Worm (Caenorhabditis elegans) whole organism, L4 larva: ENCODE measurements around the gene ZK809.1.

Source experiments
- Y105C5A.15 ChIP-seq: fragments of 200-800 bp; sonication (Bioruptor generic); IDR thresholded peaks from 2 replicates; pipeline ENCODE4 v1.3.6; 2022; ENCODE audit warnings: missing genetic modification characterization, missing compliant biosample characterization
- ZK546.5 ChIP-seq, 2 experiments: sonication (generic microtip); optimal IDR thresholded peaks; 2 replicates each; lab custom pipeline; 2017; ENCODE audit warnings: missing biosample characterization in 2 of 2, missing genetic modification characterization in 2 of 2
- aha-1 ChIP-seq: fragments of 150-350 bp; peaks from one replicate; lab custom pipeline; 2014; ENCODE audit warnings: missing biosample characterization, missing genetic modification characterization
- ceh-20 ChIP-seq: fragments of 200-800 bp; sonication (Bioruptor generic); IDR thresholded peaks from 2 replicates; pipeline ENCODE4 v1.3.6; 2022; ENCODE audit warnings: missing genetic modification reagents, missing genetic modification characterization, missing compliant biosample characterization
- ceh-32 ChIP-seq: sonication (generic microtip); optimal IDR thresholded peaks from 2 replicates; lab custom pipeline; 2016; ENCODE audit warnings: mild to moderate bottlenecking, missing genetic modification characterization, missing compliant biosample characterization; ENCODE audit not compliant: poor library complexity
- ceh-44 ChIP-seq: fragments of 200-800 bp; sonication (Bioruptor generic); IDR thresholded peaks from 2 replicates; pipeline ENCODE4 v1.3.6; 2022; ENCODE audit warnings: missing genetic modification reagents, missing genetic modification characterization, missing compliant biosample characterization
- daf-12 ChIP-seq: fragments of 150-350 bp; optimal IDR thresholded peaks from 2 replicates; lab custom pipeline; 2014; ENCODE audit warnings: missing biosample characterization, missing genetic modification reagents, missing genetic modification characterization
- daf-16 ChIP-seq, 3 experiments: sonication (generic microtip); optimal IDR thresholded peaks; 2 replicates each; lab custom pipeline; 2016 to 2017; ENCODE audit warnings: missing genetic modification characterization in 3 of 3, missing genetic modification reagents in 3 of 3, mild to moderate bottlenecking in 2 of 3, missing compliant biosample characterization in 2 of 3, missing biosample characterization in 1 of 3, moderate library complexity in 1 of 3
- dmd-6 ChIP-seq: fragments of 200-800 bp; sonication (Bioruptor generic); IDR thresholded peaks from 2 replicates; pipeline ENCODE4 v1.3.6; 2022; ENCODE audit warnings: missing genetic modification reagents, missing genetic modification characterization, missing compliant biosample characterization
- dmd-8 ChIP-seq: fragments of 200-800 bp; sonication (Bioruptor generic); IDR thresholded peaks from 2 replicates; pipeline ENCODE4 v1.3.6; 2022; ENCODE audit warnings: missing genetic modification characterization, missing compliant biosample characterization
- duxl-1 ChIP-seq: sonication (generic microtip); optimal IDR thresholded peaks from 2 replicates; lab custom pipeline; 2016; ENCODE audit warnings: mild to moderate bottlenecking, missing genetic modification characterization, moderate library complexity, missing compliant biosample characterization; ENCODE audit not compliant: poor library complexity
- dve-1 ChIP-seq: sonication (generic microtip); optimal IDR thresholded peaks from 2 replicates; lab custom pipeline; 2017; ENCODE audit warnings: antibody characterized with exemption, mild to moderate bottlenecking, missing genetic modification characterization, missing compliant biosample characterization; ENCODE audit not compliant: insufficient read depth
- egl-43 ChIP-seq: fragments of 200-800 bp; sonication (Bioruptor generic); IDR thresholded peaks from 2 replicates; pipeline ENCODE4 v1.3.6; 2022; ENCODE audit warnings: missing genetic modification reagents, missing genetic modification characterization, missing compliant biosample characterization
- fos-1 ChIP-seq: fragments of 150-350 bp; optimal IDR thresholded peaks from 2 replicates; lab custom pipeline; 2014; ENCODE audit warnings: missing biosample characterization, missing genetic modification characterization
- gei-8 ChIP-seq: fragments of 200-800 bp; sonication (Bioruptor generic); optimal IDR thresholded peaks from 2 replicates; lab custom pipeline; 2018; ENCODE audit warnings: mild to moderate bottlenecking, missing genetic modification characterization, missing compliant biosample characterization
- hlh-11 ChIP-seq: fragments of 200-800 bp; sonication (Bioruptor generic); optimal IDR thresholded peaks from 2 replicates; lab custom pipeline; 2018; ENCODE audit warnings: mild to moderate bottlenecking, missing genetic modification characterization, missing compliant biosample characterization
- hlh-30 ChIP-seq: sonication (generic microtip); optimal IDR thresholded peaks from 2 replicates; lab custom pipeline; 2017; ENCODE audit warnings: antibody characterized with exemption, mild to moderate bottlenecking, missing genetic modification characterization, missing compliant biosample characterization; ENCODE audit not compliant: insufficient read depth
- hmg-1.1 ChIP-seq: fragments of 200-800 bp; sonication (Bioruptor generic); IDR thresholded peaks from 2 replicates; pipeline ENCODE4 v1.3.6; 2022; ENCODE audit warnings: missing genetic modification reagents, missing genetic modification characterization, missing compliant biosample characterization
- lim-7 ChIP-seq: fragments of 200-800 bp; sonication (Bioruptor generic); IDR thresholded peaks from 2 replicates; pipeline ENCODE4 v1.3.6; 2022; ENCODE audit warnings: missing genetic modification characterization, missing compliant biosample characterization
- lin-15B ChIP-seq: fragments of 150-350 bp; sonication (generic microtip); optimal IDR thresholded peaks from 3 replicates; lab custom pipeline; 2014; ENCODE audit warnings: missing biosample characterization, missing genetic modification characterization
- lsy-2 ChIP-seq, 2 experiments: fragments of 150-350 bp in 1 of 2; sonication (generic microtip) in 1 of 2; optimal IDR thresholded peaks; 2 replicates each; lab custom pipeline; 2014 to 2017; ENCODE audit warnings: missing biosample characterization in 2 of 2, missing genetic modification characterization in 2 of 2
- madf-5 ChIP-seq, 2 experiments: fragments of 200-800 bp; sonication (Bioruptor generic); IDR thresholded peaks; 2 replicates each; pipeline ENCODE4 v1.3.6; 2022; ENCODE audit warnings: missing compliant biosample characterization in 2 of 2, missing genetic modification characterization in 2 of 2
- mdl-1 ChIP-seq, 2 experiments: fragments of 150-350 bp in 1 of 2; sonication (generic microtip) in 1 of 2; optimal IDR thresholded peaks; 2 replicates each; lab custom pipeline; 2014 to 2017; ENCODE audit warnings: missing biosample characterization in 2 of 2, missing genetic modification characterization in 2 of 2
- mep-1 ChIP-seq: fragments of 150-350 bp; sonication (generic microtip); optimal IDR thresholded peaks from 3 replicates; lab custom pipeline; 2014; ENCODE audit warnings: missing biosample characterization, missing genetic modification characterization
- nhr-10 ChIP-seq: fragments of 150-350 bp; optimal IDR thresholded peaks from 2 replicates; lab custom pipeline; 2014; ENCODE audit warnings: missing biosample characterization, missing genetic modification characterization
- nhr-102 ChIP-seq: sonication (generic microtip); optimal IDR thresholded peaks from 2 replicates; lab custom pipeline; 2016; ENCODE audit warnings: mild to moderate bottlenecking, missing genetic modification characterization, moderate library complexity, missing compliant biosample characterization
- nhr-11 ChIP-seq: fragments of 150-350 bp; optimal IDR thresholded peaks from 2 replicates; lab custom pipeline; 2014; ENCODE audit warnings: missing biosample characterization, missing genetic modification characterization
- nhr-237 ChIP-seq: sonication (generic microtip); optimal IDR thresholded peaks from 2 replicates; lab custom pipeline; 2017; ENCODE audit warnings: missing biosample characterization, missing genetic modification characterization
- nhr-28 ChIP-seq: fragments of 150-350 bp; optimal IDR thresholded peaks from 2 replicates; lab custom pipeline; 2014; ENCODE audit warnings: missing biosample characterization, missing genetic modification characterization
- nhr-48 ChIP-seq: sonication (generic microtip); optimal IDR thresholded peaks from 2 replicates; lab custom pipeline; 2016; ENCODE audit warnings: mild to moderate bottlenecking, missing genetic modification characterization, missing compliant biosample characterization
- nhr-6 ChIP-seq: fragments of 150-350 bp; optimal IDR thresholded peaks from 2 replicates; lab custom pipeline; 2014; ENCODE audit warnings: missing biosample characterization, missing genetic modification characterization
- nhr-77 ChIP-seq: fragments of 150-350 bp; optimal IDR thresholded peaks from 2 replicates; lab custom pipeline; 2014; ENCODE audit warnings: missing biosample characterization, missing genetic modification characterization
- pha-4 ChIP-seq, 2 experiments: fragments of 150-350 bp in 1 of 2; fragments of 200-800 bp in 1 of 2; sonication (Bioruptor generic) in 1 of 2; IDR thresholded peaks in 1 of 2; optimal IDR thresholded peaks in 1 of 2; 2 replicates each; pipeline versions ENCODE4 v1.3.6 to Lab custom; 2014 to 2022; ENCODE audit warnings: missing genetic modification characterization in 2 of 2, missing genetic modification reagents in 2 of 2, missing biosample characterization in 1 of 2, missing compliant biosample characterization in 1 of 2
- php-3 ChIP-seq: fragments of 200-800 bp; sonication (Bioruptor generic); IDR thresholded peaks from 2 replicates; pipeline ENCODE4 v1.3.6; 2022; ENCODE audit warnings: missing genetic modification reagents, missing genetic modification characterization, missing compliant biosample characterization
- rbr-2 ChIP-seq: sonication (generic microtip); optimal IDR thresholded peaks from 2 replicates; lab custom pipeline; 2016; ENCODE audit warnings: missing genotype, missing genetic modification characterization, missing compliant biosample characterization
- saeg-2 ChIP-seq: fragments of 200-800 bp; sonication (Bioruptor generic); IDR thresholded peaks from 2 replicates; pipeline ENCODE4 v1.3.6; 2022; ENCODE audit warnings: missing genetic modification reagents, missing genetic modification characterization, missing compliant biosample characterization
- sdz-12 ChIP-seq: fragments of 200-800 bp; sonication (Bioruptor generic); optimal IDR thresholded peaks from 2 replicates; lab custom pipeline; 2018; ENCODE audit warnings: mild to moderate bottlenecking, missing genetic modification characterization, missing compliant biosample characterization
- skn-1 ChIP-seq: fragments of 150-350 bp; optimal IDR thresholded peaks from 2 replicates; lab custom pipeline; 2014; ENCODE audit warnings: missing biosample characterization, missing genetic modification characterization
- snpc-4 ChIP-seq: fragments of 150-350 bp; optimal IDR thresholded peaks from 2 replicates; lab custom pipeline; 2014; ENCODE audit warnings: missing biosample characterization, missing genetic modification characterization
- tag-97 ChIP-seq: fragments of 200-800 bp; sonication (Bioruptor generic); IDR thresholded peaks from 2 replicates; pipeline ENCODE4 v1.3.6; 2022; ENCODE audit warnings: missing genetic modification characterization, missing compliant biosample characterization
- unc-62 ChIP-seq, 3 experiments: fragments of 150-350 bp in 1 of 3; sonication (generic microtip); optimal IDR thresholded peaks in 2 of 3; peaks in 1 of 3; 1 replicate in 1 of 3; 2 replicates in 2 of 3; lab custom pipeline; 2014 to 2017; ENCODE audit warnings: missing biosample characterization in 3 of 3, missing genetic modification characterization in 3 of 3, missing genetic modification reagents in 3 of 3, missing genotype in 1 of 3
- vab-7 ChIP-seq: fragments of 200-800 bp; sonication (Bioruptor generic); IDR thresholded peaks from 2 replicates; pipeline ENCODE4 v1.3.6; 2022; ENCODE audit warnings: missing genetic modification reagents, missing genetic modification characterization, missing compliant biosample characterization
- zfp-3 ChIP-seq: fragments of 200-800 bp; sonication (Bioruptor generic); conservative IDR thresholded peaks from 2 replicates; pipeline ENCODE4 v1.3.6; 2022; ENCODE audit warnings: missing genetic modification reagents, missing genetic modification characterization, missing compliant biosample characterization
- zip-11 ChIP-seq: fragments of 200-800 bp; sonication (Bioruptor generic); IDR thresholded peaks from 2 replicates; pipeline ENCODE4 v1.3.6; 2022; ENCODE audit warnings: missing genetic modification characterization, missing compliant biosample characterization
- ztf-7 ChIP-seq: fragments of 150-350 bp; optimal IDR thresholded peaks from 2 replicates; lab custom pipeline; 2014; ENCODE audit warnings: missing biosample characterization, missing genetic modification characterization

Gene ZK809.1

DNA sequence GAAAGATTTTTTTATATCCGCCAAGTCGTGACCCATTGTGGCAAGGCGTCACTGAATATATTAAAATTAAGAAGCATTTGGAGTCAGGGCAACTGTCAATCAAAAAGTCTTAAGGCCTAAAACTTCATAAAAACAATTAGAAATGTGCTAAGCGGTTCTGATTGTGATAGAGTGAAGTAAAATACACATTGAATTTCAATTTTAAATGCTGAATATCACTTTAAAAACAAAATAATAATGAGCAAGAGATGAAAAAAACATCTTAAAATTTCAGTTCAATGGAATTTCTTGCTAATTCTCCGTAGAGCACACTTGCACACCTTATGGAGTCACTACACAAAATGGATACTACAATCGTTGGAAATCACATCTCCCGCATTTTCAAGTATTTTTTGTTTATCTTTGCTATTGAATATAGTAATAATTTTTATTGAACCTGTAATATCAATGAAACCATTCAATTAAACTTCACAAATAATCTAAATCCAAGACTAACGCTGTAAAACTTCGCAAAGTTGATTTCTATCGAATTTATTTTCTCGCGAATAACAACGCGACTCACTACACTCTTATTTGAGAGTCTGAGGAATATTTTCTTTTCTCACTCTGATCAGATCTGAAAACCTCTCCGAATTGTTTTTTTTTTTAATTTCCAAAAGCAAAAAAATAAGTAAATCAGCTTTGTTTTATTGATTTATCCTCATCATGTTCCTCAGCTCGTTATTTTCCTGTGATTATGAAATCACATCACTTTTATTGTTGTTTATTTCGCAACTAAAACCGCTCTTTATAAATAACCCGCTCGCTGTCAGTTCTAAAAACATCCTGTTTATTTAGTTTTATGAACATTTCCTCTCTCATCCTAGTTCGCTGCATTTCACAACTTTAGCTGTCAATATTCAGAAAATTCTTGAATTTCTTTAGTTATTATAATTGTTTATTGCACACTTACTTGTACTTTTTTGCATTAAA lies 6.2 kb upstream of the ZK809.1 start, which contains the start of gene mars-1 (continued):
- TF ChIP-seq zip-11 (GFP tag; lab: Robert Waterston, UW) (no peak), hlh-11 (peak; percentile 64), zfp-3 (GFP tag; lab: Robert Waterston, UW) (no peak), nhr-48 (no peak), Y105C5A.15 (no peak), nhr-77 (tag; lab: Kevin White, UChicago) (no peak), dve-1 (peak; percentile 45), lin-15B (tag; lab: Kevin White, UChicago) (no peak), nhr-237 (tag; lab: Kevin White, UChicago) (no peak), dmd-6 (GFP tag; lab: Robert Waterston, UW) (0 out of 2 replicates have a peak, but pooled peaks have one; percentile 20), skn-1 (tag; lab: Kevin White, UChicago) (no peak), daf-12 (tag; lab: Kevin White, UChicago) (no peak), nhr-6 (tag; lab: Kevin White, UChicago) (no peak), fos-1 (no peak), nhr-11 (tag; lab: Kevin White, UChicago) (peak; percentile 66), ceh-20 (GFP tag; lab: Robert Waterston, UW) (no peak), nhr-102 (no peak), mep-1 (peak; percentile 78), ceh-44 (GFP tag; lab: Robert Waterston, UW) (0 out of 2 replicates have a peak, but pooled peaks have one; percentile 33), lim-7 (no peak), hlh-30 (tag; lab: Kevin White, UChicago) (peak; percentile 64), lsy-2 (tag; optimal IDR thresholded peaks at IDR 0.05; lab: Kevin White, UChicago) (peak; percentile 12 to 80), vab-7 (no peak)
- TF ChIP-seq, all 104 proteins: peak for 24

- TF ChIP-seq nhr-11 (tag; lab: Kevin White, UChicago) = peak; percentile 37
- TF ChIP-seq dve-1 = peak; percentile 83
- peak in 1 of 2 experiments; percentile 64 for TF ChIP-seq mdl-1 (tag; optimal IDR thresholded peaks at IDR 0.05; lab: Kevin White, UChicago)
- 0 out of 2 replicates have a peak, but pooled peaks have one; percentile 24 for TF ChIP-seq hmg-1.1 (GFP tag; lab: Robert Waterston, UW)
- TF ChIP-seq mep-1 = peak; percentile 30
- peak in 1 of 2 experiments; percentile 38 for TF ChIP-seq lsy-2 (tag; optimal IDR thresholded peaks at IDR 0.05; lab: Kevin White, UChicago)
- TF ChIP-seq hlh-11 = peak; percentile 74
- TF ChIP-seq nhr-28 (tag; lab: Kevin White, UChicago) = peak; percentile 72
- peak in 1 of 2 experiments; percentile 2 for TF ChIP-seq daf-16 (GFP tag; optimal IDR thresholded peaks at IDR 0.05; lab: Kevin White, UChicago)
- TF ChIP-seq daf-16 (tag; optimal IDR thresholded peaks at IDR 0.05; lab: Kevin White, UChicago) = no peak
- no peak for TF ChIP-seq gei-8 (GFP tag; lab: Kevin White, UChicago)
- TF ChIP-seq dmd-8 (GFP tag; lab: Robert Waterston, UW) = no peak
- peak; percentile 62 for TF ChIP-seq aha-1
- TF ChIP-seq hlh-30 (tag; lab: Kevin White, UChicago) = peak; percentile 96
- TF ChIP-seq nhr-10 (tag; lab: Kevin White, UChicago) = no peak
Measured at ce11 chrIV:11636409-11636723, 5.5 kb upstream of the ZK809.1 start, which contains the start of gene F58B3.6. Gene F58B3.6 (plus strand): TSS chrIV:11636648.

DNA sequence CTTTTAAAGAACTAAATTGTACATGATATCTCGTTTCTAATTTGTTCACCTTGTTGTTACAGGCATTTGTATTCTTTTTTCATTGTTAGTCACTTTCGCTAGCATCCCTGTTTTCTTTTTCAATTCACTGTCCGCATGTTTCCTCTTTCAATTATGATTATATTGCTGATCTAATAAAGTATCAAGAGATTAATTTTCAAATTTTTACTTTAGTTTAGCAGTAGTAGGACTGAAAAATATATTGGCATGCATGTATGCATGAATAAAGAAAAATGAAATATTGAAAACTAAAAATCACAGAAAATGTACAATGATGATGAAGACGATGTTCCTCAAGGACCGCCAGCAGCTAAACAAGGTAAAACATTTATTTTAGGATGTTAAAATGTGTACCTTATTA lies 3.9 kb upstream of the ZK809.1 start, which contains the start of gene rbm-17:
TSS of gene rbm-17 (plus strand) at position 301 of the 400 bp plus-strand sequence.
- TF ChIP-seq egl-43 (no peak), snpc-4 (tag; lab: Kevin White, UChicago) (no peak), ZK546.5 (tag; optimal IDR thresholded peaks at IDR 0.05; lab: Kevin White, UChicago) (no peak), pha-4 (GFP tag; IDR thresholded peaks at IDR 0.05; lab: Robert Waterston, UW) (no peak), pha-4 (tag; optimal IDR thresholded peaks at IDR 0.05; lab: Kevin White, UChicago) (no peak), sdz-12 (GFP tag; lab: Kevin White, UChicago) (no peak), unc-62 (GFP tag; optimal IDR thresholded peaks at IDR 0.05 in 1 of 2; lab: Kevin White, UChicago) (peak in 1 of 2 experiments; percentile 1), unc-62 (tag; optimal IDR thresholded peaks at IDR 0.05; lab: Kevin White, UChicago) (no peak), madf-5 (GFP tag; IDR thresholded peaks at IDR 0.05; lab: Robert Waterston, UW) (no peak), php-3 (GFP tag; lab: Robert Waterston, UW) (no peak), tag-97 (GFP tag; lab: Robert Waterston, UW) (no peak), nhr-11 (tag; lab: Kevin White, UChicago) (no peak), lsy-2 (tag; optimal IDR thresholded peaks at IDR 0.05; lab: Kevin White, UChicago) (peak in 1 of 2 experiments; percentile 9), duxl-1 (tag; lab: Kevin White, UChicago) (no peak), saeg-2 (GFP tag; lab: Robert Waterston, UW) (no peak), ceh-32 (tag; lab: Kevin White, UChicago) (no peak), ztf-7 (no peak), rbr-2 (tag; lab: Kevin White, UChicago) (no peak)
